Worm (Caenorhabditis elegans) whole organism, L4 larva: ENCODE results near the gene fbxa-171.
A peak's percentile ranks its signal among the peaks of the same experiment; 100 is the strongest.

Experiments
- D1046.2 ChIP-seq: fragments of 200-800 bp; sonication (Bioruptor generic); IDR thresholded peaks from 2 replicates; pipeline ENCODE4 v1.3.6; 2022; ENCODE audit warnings: missing genetic modification characterization, missing compliant biosample characterization
- F26F4.8 ChIP-seq: fragments of 200-800 bp; sonication (Bioruptor generic); conservative IDR thresholded peaks from 2 replicates; pipeline ENCODE4 v1.3.6; 2022; ENCODE audit warnings: missing genetic modification characterization, missing compliant biosample characterization
- F49E8.2 ChIP-seq: sonication (generic microtip); optimal IDR thresholded peaks from 2 replicates; lab custom pipeline; 2016; ENCODE audit warnings: missing compliant biosample characterization, mild to moderate bottlenecking, missing genetic modification characterization, borderline replicate concordance
- R02D3.7 ChIP-seq: fragments of 150-350 bp; sonication (generic microtip); optimal IDR thresholded peaks from 3 replicates; lab custom pipeline; 2014; ENCODE audit warnings: missing biosample characterization, missing genetic modification characterization
- T20F7.1 ChIP-seq: fragments of 200-800 bp; sonication (Bioruptor generic); optimal IDR thresholded peaks from 2 replicates; lab custom pipeline; 2018; ENCODE audit warnings: mild to moderate bottlenecking, missing genetic modification characterization, missing compliant biosample characterization
- Y75B8A.6 ChIP-seq: fragments of 200-800 bp; sonication (Bioruptor generic); IDR thresholded peaks from 2 replicates; pipeline ENCODE4 v1.3.6; 2022; ENCODE audit warnings: missing genetic modification reagents, missing genetic modification characterization, missing compliant biosample characterization
- ZK337.2 ChIP-seq: fragments of 200-800 bp; sonication (Bioruptor generic); IDR thresholded peaks from 2 replicates; pipeline ENCODE4 v1.3.6; 2022; ENCODE audit warnings: missing genetic modification reagents, missing genetic modification characterization, missing compliant biosample characterization
- aly-2 ChIP-seq: sonication (generic microtip); optimal IDR thresholded peaks from 2 replicates; lab custom pipeline; 2018; ENCODE audit warnings: missing biosample characterization, missing genetic modification characterization
- attf-4 ChIP-seq: sonication (generic microtip); optimal IDR thresholded peaks from 3 replicates; lab custom pipeline; 2017; ENCODE audit warnings: missing biosample characterization, missing genetic modification characterization
- ceh-20 ChIP-seq: fragments of 200-800 bp; sonication (Bioruptor generic); IDR thresholded peaks from 2 replicates; pipeline ENCODE4 v1.3.6; 2022; ENCODE audit warnings: missing genetic modification reagents, missing genetic modification characterization, missing compliant biosample characterization
- ceh-82 ChIP-seq: sonication (generic microtip); optimal IDR thresholded peaks from 2 replicates; lab custom pipeline; 2017; ENCODE audit warnings: missing biosample characterization, missing genetic modification characterization
- daf-12 ChIP-seq: fragments of 150-350 bp; optimal IDR thresholded peaks from 2 replicates; lab custom pipeline; 2014; ENCODE audit warnings: missing biosample characterization, missing genetic modification reagents, missing genetic modification characterization
- daf-16 ChIP-seq, 3 experiments: sonication (generic microtip); optimal IDR thresholded peaks; 2 replicates each; lab custom pipeline; 2016 to 2017; ENCODE audit warnings: missing genetic modification characterization in 3 of 3, missing genetic modification reagents in 3 of 3, mild to moderate bottlenecking in 2 of 3, missing compliant biosample characterization in 2 of 3, missing biosample characterization in 1 of 3, moderate library complexity in 1 of 3
- daf-19 ChIP-seq: fragments of 200-800 bp; sonication (Bioruptor generic); conservative IDR thresholded peaks from 2 replicates; pipeline ENCODE4 v1.3.6; 2022; ENCODE audit warnings: missing genetic modification characterization, missing compliant biosample characterization
- dmd-6 ChIP-seq: fragments of 200-800 bp; sonication (Bioruptor generic); IDR thresholded peaks from 2 replicates; pipeline ENCODE4 v1.3.6; 2022; ENCODE audit warnings: missing genetic modification reagents, missing genetic modification characterization, missing compliant biosample characterization
- dmd-8 ChIP-seq: fragments of 200-800 bp; sonication (Bioruptor generic); IDR thresholded peaks from 2 replicates; pipeline ENCODE4 v1.3.6; 2022; ENCODE audit warnings: missing genetic modification characterization, missing compliant biosample characterization
- duxl-1 ChIP-seq: sonication (generic microtip); optimal IDR thresholded peaks from 2 replicates; lab custom pipeline; 2016; ENCODE audit warnings: mild to moderate bottlenecking, missing genetic modification characterization, moderate library complexity, missing compliant biosample characterization; ENCODE audit not compliant: poor library complexity
- dve-1 ChIP-seq: sonication (generic microtip); optimal IDR thresholded peaks from 2 replicates; lab custom pipeline; 2017; ENCODE audit warnings: antibody characterized with exemption, mild to moderate bottlenecking, missing genetic modification characterization, missing compliant biosample characterization; ENCODE audit not compliant: insufficient read depth
- egl-43 ChIP-seq: fragments of 200-800 bp; sonication (Bioruptor generic); IDR thresholded peaks from 2 replicates; pipeline ENCODE4 v1.3.6; 2022; ENCODE audit warnings: missing genetic modification reagents, missing genetic modification characterization, missing compliant biosample characterization
- fkh-10 ChIP-seq: fragments of 150-350 bp; optimal IDR thresholded peaks from 2 replicates; lab custom pipeline; 2014; ENCODE audit warnings: missing biosample characterization, missing genetic modification reagents, missing genetic modification characterization
- lim-7 ChIP-seq: fragments of 200-800 bp; sonication (Bioruptor generic); IDR thresholded peaks from 2 replicates; pipeline ENCODE4 v1.3.6; 2022; ENCODE audit warnings: missing genetic modification characterization, missing compliant biosample characterization
- lin-38 ChIP-seq: fragments of 200-800 bp; sonication (Bioruptor generic); IDR thresholded peaks from 2 replicates; pipeline ENCODE4 v1.3.6; 2022; ENCODE audit warnings: missing genetic modification reagents, missing genetic modification characterization, missing compliant biosample characterization
- lin-39 ChIP-seq: fragments of 150-350 bp; optimal IDR thresholded peaks from 2 replicates; lab custom pipeline; 2014; ENCODE audit warnings: missing biosample characterization, missing genetic modification reagents, missing genetic modification characterization
- madf-5 ChIP-seq, 2 experiments: fragments of 200-800 bp; sonication (Bioruptor generic); IDR thresholded peaks; 2 replicates each; pipeline ENCODE4 v1.3.6; 2022; ENCODE audit warnings: missing compliant biosample characterization in 2 of 2, missing genetic modification characterization in 2 of 2
- mdl-1 ChIP-seq, 2 experiments: fragments of 150-350 bp in 1 of 2; sonication (generic microtip) in 1 of 2; optimal IDR thresholded peaks; 2 replicates each; lab custom pipeline; 2014 to 2017; ENCODE audit warnings: missing biosample characterization in 2 of 2, missing genetic modification characterization in 2 of 2
- mes-2 ChIP-seq: sonication (generic microtip); optimal IDR thresholded peaks from 2 replicates; lab custom pipeline; 2016; ENCODE audit warnings: missing genotype, mild to moderate bottlenecking, missing genetic modification characterization, missing compliant biosample characterization; ENCODE audit not compliant: poor library complexity, severe bottlenecking
- nhr-102 ChIP-seq: sonication (generic microtip); optimal IDR thresholded peaks from 2 replicates; lab custom pipeline; 2016; ENCODE audit warnings: mild to moderate bottlenecking, missing genetic modification characterization, moderate library complexity, missing compliant biosample characterization
- nhr-25 ChIP-seq: sonication (generic microtip); optimal IDR thresholded peaks from 2 replicates; lab custom pipeline; 2017; ENCODE audit warnings: missing genetic modification characterization, mild to moderate bottlenecking, missing compliant biosample characterization, antibody characterized with exemption, moderate library complexity, borderline replicate concordance; ENCODE audit not compliant: insufficient read depth
- nhr-28 ChIP-seq: fragments of 150-350 bp; optimal IDR thresholded peaks from 2 replicates; lab custom pipeline; 2014; ENCODE audit warnings: missing biosample characterization, missing genetic modification characterization
- nhr-6 ChIP-seq: fragments of 150-350 bp; optimal IDR thresholded peaks from 2 replicates; lab custom pipeline; 2014; ENCODE audit warnings: missing biosample characterization, missing genetic modification characterization
- nhr-76 ChIP-seq: fragments of 150-350 bp; optimal IDR thresholded peaks from 2 replicates; lab custom pipeline; 2014; ENCODE audit warnings: missing biosample characterization, missing genetic modification characterization
- pha-4 ChIP-seq, 2 experiments: fragments of 150-350 bp in 1 of 2; fragments of 200-800 bp in 1 of 2; sonication (Bioruptor generic) in 1 of 2; IDR thresholded peaks in 1 of 2; optimal IDR thresholded peaks in 1 of 2; 2 replicates each; pipeline versions ENCODE4 v1.3.6 to Lab custom; 2014 to 2022; ENCODE audit warnings: missing genetic modification characterization in 2 of 2, missing genetic modification reagents in 2 of 2, missing biosample characterization in 1 of 2, missing compliant biosample characterization in 1 of 2
- php-3 ChIP-seq: fragments of 200-800 bp; sonication (Bioruptor generic); IDR thresholded peaks from 2 replicates; pipeline ENCODE4 v1.3.6; 2022; ENCODE audit warnings: missing genetic modification reagents, missing genetic modification characterization, missing compliant biosample characterization
- pqm-1 ChIP-seq: sonication (generic microtip); optimal IDR thresholded peaks from 2 replicates; lab custom pipeline; 2017; ENCODE audit warnings: missing biosample characterization, missing genetic modification characterization
- saeg-2 ChIP-seq: fragments of 200-800 bp; sonication (Bioruptor generic); IDR thresholded peaks from 2 replicates; pipeline ENCODE4 v1.3.6; 2022; ENCODE audit warnings: missing genetic modification reagents, missing genetic modification characterization, missing compliant biosample characterization
- sdz-12 ChIP-seq: fragments of 200-800 bp; sonication (Bioruptor generic); optimal IDR thresholded peaks from 2 replicates; lab custom pipeline; 2018; ENCODE audit warnings: mild to moderate bottlenecking, missing genetic modification characterization, missing compliant biosample characterization
- set-16 ChIP-seq: fragments of 200-800 bp; sonication (Bioruptor generic); IDR thresholded peaks from 2 replicates; pipeline ENCODE4 v1.3.6; 2022; ENCODE audit warnings: missing genetic modification reagents, missing genetic modification characterization, missing compliant biosample characterization
- snpc-1.2 ChIP-seq: fragments of 200-800 bp; sonication (Bioruptor generic); IDR thresholded peaks from 2 replicates; pipeline ENCODE4 v1.3.6; 2022; ENCODE audit warnings: missing genetic modification reagents, missing genetic modification characterization, missing compliant biosample characterization
- snpc-4 ChIP-seq: fragments of 150-350 bp; optimal IDR thresholded peaks from 2 replicates; lab custom pipeline; 2014; ENCODE audit warnings: missing biosample characterization, missing genetic modification characterization
- spr-3 ChIP-seq: fragments of 200-800 bp; sonication (Bioruptor generic); optimal IDR thresholded peaks from 2 replicates; lab custom pipeline; 2018; ENCODE audit warnings: mild to moderate bottlenecking, missing genetic modification characterization, missing compliant biosample characterization
- tag-97 ChIP-seq: fragments of 200-800 bp; sonication (Bioruptor generic); IDR thresholded peaks from 2 replicates; pipeline ENCODE4 v1.3.6; 2022; ENCODE audit warnings: missing genetic modification characterization, missing compliant biosample characterization
- tra-1 ChIP-seq: fragments of 200-800 bp; sonication (Bioruptor generic); IDR thresholded peaks from 2 replicates; pipeline ENCODE4 v1.3.6; 2022; ENCODE audit warnings: missing genetic modification reagents, missing genetic modification characterization, missing compliant biosample characterization
- unc-130 ChIP-seq: sonication (generic microtip); optimal IDR thresholded peaks from 2 replicates; lab custom pipeline; 2016; ENCODE audit warnings: missing genetic modification reagents, missing genetic modification characterization, missing compliant biosample characterization
- unc-62 ChIP-seq, 3 experiments: fragments of 150-350 bp in 1 of 3; sonication (generic microtip); optimal IDR thresholded peaks in 2 of 3; peaks in 1 of 3; 1 replicate in 1 of 3; 2 replicates in 2 of 3; lab custom pipeline; 2014 to 2017; ENCODE audit warnings: missing biosample characterization in 3 of 3, missing genetic modification characterization in 3 of 3, missing genetic modification reagents in 3 of 3, missing genotype in 1 of 3
- zfp-3 ChIP-seq: fragments of 200-800 bp; sonication (Bioruptor generic); conservative IDR thresholded peaks from 2 replicates; pipeline ENCODE4 v1.3.6; 2022; ENCODE audit warnings: missing genetic modification reagents, missing genetic modification characterization, missing compliant biosample characterization
- zip-2 ChIP-seq: fragments of 150-350 bp; optimal IDR thresholded peaks from 2 replicates; lab custom pipeline; 2014; ENCODE audit warnings: missing biosample characterization, missing genetic modification characterization
- ztf-11 ChIP-seq: fragments of 150-350 bp; optimal IDR thresholded peaks from 2 replicates; lab custom pipeline; 2014; ENCODE audit warnings: missing biosample characterization, missing genetic modification characterization

The fbxa-171 gene

DNA sequence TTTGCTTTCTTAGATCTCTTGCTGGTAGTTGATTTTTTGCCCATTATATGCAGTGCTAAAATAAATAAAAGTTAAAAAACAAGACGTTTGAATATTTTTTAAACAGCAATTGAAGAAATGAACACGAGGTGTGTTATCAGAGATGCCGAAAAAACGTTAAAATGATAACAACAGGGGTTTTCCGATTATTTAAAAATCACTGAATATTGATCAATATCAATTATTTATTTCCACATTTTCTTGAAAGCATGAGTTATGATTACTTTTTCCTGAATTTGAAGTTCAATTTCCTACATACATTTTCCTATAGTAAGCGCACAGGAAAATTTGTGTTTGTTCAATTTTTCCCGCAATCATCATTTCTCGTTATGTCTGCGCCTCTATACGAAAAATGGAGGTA is 18.9 kb downstream of the fbxa-171 start:
- TF ChIP-seq zfp-3 (no peak), lin-38 (no peak), nhr-28 (tag; lab: Kevin White, UChicago) (peak; percentile 34), duxl-1 (peak; percentile 25), fkh-10 (GFP tag; lab: Kevin White, UChicago) (no peak), ceh-82 (tag; lab: Kevin White, UChicago) (no peak), aly-2 (tag; lab: Kevin White, UChicago) (no peak), dve-1 (tag; lab: Kevin White, UChicago) (no peak), pqm-1 (tag; lab: Kevin White, UChicago) (peak; percentile 45), ztf-11 (tag; lab: Kevin White, UChicago) (no peak), mdl-1 (tag; optimal IDR thresholded peaks at IDR 0.05; lab: Kevin White, UChicago) (no peak), tra-1 (GFP tag; lab: Robert Waterston, UW) (no peak), Y75B8A.6 (GFP tag; lab: Robert Waterston, UW) (no peak), nhr-25 (no peak), unc-130 (GFP tag; lab: Kevin White, UChicago) (no peak), sdz-12 (no peak), daf-19 (GFP tag; lab: Robert Waterston, UW) (no peak), F26F4.8 (GFP tag; lab: Robert Waterston, UW) (no peak), daf-12 (no peak), snpc-4 (no peak), lim-7 (GFP tag; lab: Robert Waterston, UW) (no peak), mes-2 (tag; lab: Kevin White, UChicago) (no peak), T20F7.1 (GFP tag; lab: Kevin White, UChicago) (no peak), daf-16 (GFP tag; optimal IDR thresholded peaks at IDR 0.05; lab: Kevin White, UChicago) (no peak), daf-16 (tag; optimal IDR thresholded peaks at IDR 0.05; lab: Kevin White, UChicago) (peak; percentile 80)

ce11 chrV:17542304-17542703 is 23.5 kb downstream of the fbxa-171 start:
- TF ChIP-seq nhr-76 (tag; lab: Kevin White, UChicago) (no peak), php-3 (GFP tag; lab: Robert Waterston, UW) (no peak), dmd-8 (GFP tag; lab: Robert Waterston, UW) (0 out of 2 replicates have a peak, but pooled peaks have one; percentile 29), snpc-1.2 (GFP tag; lab: Robert Waterston, UW) (peak; percentile 40; the same call in 1 of the 2 replicates), madf-5 (GFP tag; IDR thresholded peaks at IDR 0.05; lab: Robert Waterston, UW) (0 out of 4 replicates have a peak, but pooled peaks of 1 of the 2 experiments have one; percentile 35), attf-4 (no peak), F49E8.2 (tag; lab: Kevin White, UChicago) (no peak), R02D3.7 (tag; lab: Kevin White, UChicago) (no peak), nhr-6 (tag; lab: Kevin White, UChicago) (no peak), ztf-11 (tag; lab: Kevin White, UChicago) (no peak), ceh-20 (GFP tag; lab: Robert Waterston, UW) (no peak), ZK337.2 (no peak), egl-43 (GFP tag; lab: Robert Waterston, UW) (peak; percentile 75), D1046.2 (GFP tag; lab: Robert Waterston, UW) (no peak), set-16 (GFP tag; lab: Robert Waterston, UW) (no peak), zip-2 (tag; lab: Kevin White, UChicago) (no peak), pha-4 (GFP tag; IDR thresholded peaks at IDR 0.05; lab: Robert Waterston, UW) (no peak; the same call in 1 of the 2 replicates), pha-4 (tag; optimal IDR thresholded peaks at IDR 0.05; lab: Kevin White, UChicago) (no peak), dmd-6 (peak; percentile 24; the same call in 1 of the 2 replicates), F26F4.8 (GFP tag; lab: Robert Waterston, UW) (0 out of 2 replicates have a peak, but pooled peaks have one; percentile 24), spr-3 (GFP tag; lab: Kevin White, UChicago) (no peak), mes-2 (tag; lab: Kevin White, UChicago) (peak; percentile 1), sdz-12 (no peak), daf-19 (GFP tag; lab: Robert Waterston, UW) (no peak), nhr-102 (no peak), duxl-1 (peak; percentile 65), lin-39 (no peak), unc-62 (GFP tag; optimal IDR thresholded peaks at IDR 0.05 in 1 of 2; lab: Kevin White, UChicago) (no peak), unc-62 (tag; optimal IDR thresholded peaks at IDR 0.05; lab: Kevin White, UChicago) (no peak), tag-97 (GFP tag; lab: Robert Waterston, UW) (no peak), daf-12 (no peak), lim-7 (GFP tag; lab: Robert Waterston, UW) (peak; percentile 73), saeg-2 (GFP tag; lab: Robert Waterston, UW) (no peak)
